Worm (Caenorhabditis elegans) whole organism, L4 larva: Measurements from ENCODE around the gene cox-17.
"Not testable (repeated sequence)": the region's sequence is repeated elsewhere in the genome, so short reads cannot be mapped to it uniquely, and the experiment has no call there.

Experiments
- F10B5.3 ChIP-seq: sonication (generic microtip); optimal IDR thresholded peaks from 2 replicates; lab custom pipeline; 2016; ENCODE audit warnings: mild to moderate bottlenecking, missing genetic modification characterization, missing compliant biosample characterization
- F26F4.8 ChIP-seq: fragments of 200-800 bp; sonication (Bioruptor generic); conservative IDR thresholded peaks from 2 replicates; pipeline ENCODE4 v1.3.6; 2022; ENCODE audit warnings: missing genetic modification characterization, missing compliant biosample characterization
- F37D6.2 ChIP-seq: sonication (generic microtip); optimal IDR thresholded peaks from 2 replicates; lab custom pipeline; 2016; ENCODE audit warnings: mild to moderate bottlenecking, missing genetic modification characterization, missing compliant biosample characterization
- F49E8.2 ChIP-seq: sonication (generic microtip); optimal IDR thresholded peaks from 2 replicates; lab custom pipeline; 2016; ENCODE audit warnings: missing compliant biosample characterization, mild to moderate bottlenecking, missing genetic modification characterization, borderline replicate concordance
- R02D3.7 ChIP-seq: fragments of 150-350 bp; sonication (generic microtip); optimal IDR thresholded peaks from 3 replicates; lab custom pipeline; 2014; ENCODE audit warnings: missing biosample characterization, missing genetic modification characterization
- Y105C5A.15 ChIP-seq: fragments of 200-800 bp; sonication (Bioruptor generic); IDR thresholded peaks from 2 replicates; pipeline ENCODE4 v1.3.6; 2022; ENCODE audit warnings: missing genetic modification characterization, missing compliant biosample characterization
- Y48G9A.11 ChIP-seq: fragments of 200-800 bp; sonication (Bioruptor generic); IDR thresholded peaks from 2 replicates; pipeline ENCODE4 v1.3.6; 2022; ENCODE audit warnings: missing genetic modification reagents, missing genetic modification characterization, missing compliant biosample characterization
- aha-1 ChIP-seq: fragments of 150-350 bp; peaks from one replicate; lab custom pipeline; 2014; ENCODE audit warnings: missing biosample characterization, missing genetic modification characterization
- arid-1 ChIP-seq: fragments of 200-800 bp; sonication (Bioruptor generic); conservative IDR thresholded peaks from 2 replicates; pipeline ENCODE4 v1.3.6; 2022; ENCODE audit warnings: missing genetic modification reagents, missing genetic modification characterization, missing compliant biosample characterization
- ceh-28 ChIP-seq: fragments of 150-350 bp; optimal IDR thresholded peaks from 2 replicates; lab custom pipeline; 2014; ENCODE audit warnings: missing biosample characterization, missing genetic modification reagents, missing genetic modification characterization
- ceh-44 ChIP-seq: fragments of 200-800 bp; sonication (Bioruptor generic); IDR thresholded peaks from 2 replicates; pipeline ENCODE4 v1.3.6; 2022; ENCODE audit warnings: missing genetic modification reagents, missing genetic modification characterization, missing compliant biosample characterization
- ctbp-1 ChIP-seq: fragments of 200-800 bp; sonication (Bioruptor generic); IDR thresholded peaks from 2 replicates; pipeline ENCODE4 v1.3.6; 2022; ENCODE audit warnings: missing genetic modification reagents, missing genetic modification characterization, missing compliant biosample characterization
- daf-12 ChIP-seq: fragments of 150-350 bp; optimal IDR thresholded peaks from 2 replicates; lab custom pipeline; 2014; ENCODE audit warnings: missing biosample characterization, missing genetic modification reagents, missing genetic modification characterization
- dmd-8 ChIP-seq: fragments of 200-800 bp; sonication (Bioruptor generic); IDR thresholded peaks from 2 replicates; pipeline ENCODE4 v1.3.6; 2022; ENCODE audit warnings: missing genetic modification characterization, missing compliant biosample characterization
- dpl-1 ChIP-seq: fragments of 150-350 bp; optimal IDR thresholded peaks from 2 replicates; lab custom pipeline; 2014; ENCODE audit warnings: missing biosample characterization, missing genetic modification reagents, missing genetic modification characterization
- dve-1 ChIP-seq: sonication (generic microtip); optimal IDR thresholded peaks from 2 replicates; lab custom pipeline; 2017; ENCODE audit warnings: antibody characterized with exemption, mild to moderate bottlenecking, missing genetic modification characterization, missing compliant biosample characterization; ENCODE audit not compliant: insufficient read depth
- egl-27 ChIP-seq: sonication (generic microtip); optimal IDR thresholded peaks from 3 replicates; lab custom pipeline; 2017; ENCODE audit warnings: missing biosample characterization, missing genetic modification reagents, missing genetic modification characterization
- egl-43 ChIP-seq: fragments of 200-800 bp; sonication (Bioruptor generic); IDR thresholded peaks from 2 replicates; pipeline ENCODE4 v1.3.6; 2022; ENCODE audit warnings: missing genetic modification reagents, missing genetic modification characterization, missing compliant biosample characterization
- fos-1 ChIP-seq: fragments of 150-350 bp; optimal IDR thresholded peaks from 2 replicates; lab custom pipeline; 2014; ENCODE audit warnings: missing biosample characterization, missing genetic modification characterization
- gei-8 ChIP-seq: fragments of 200-800 bp; sonication (Bioruptor generic); optimal IDR thresholded peaks from 2 replicates; lab custom pipeline; 2018; ENCODE audit warnings: mild to moderate bottlenecking, missing genetic modification characterization, missing compliant biosample characterization
- hlh-30 ChIP-seq: sonication (generic microtip); optimal IDR thresholded peaks from 2 replicates; lab custom pipeline; 2017; ENCODE audit warnings: antibody characterized with exemption, mild to moderate bottlenecking, missing genetic modification characterization, missing compliant biosample characterization; ENCODE audit not compliant: insufficient read depth
- hmg-1.1 ChIP-seq: fragments of 200-800 bp; sonication (Bioruptor generic); IDR thresholded peaks from 2 replicates; pipeline ENCODE4 v1.3.6; 2022; ENCODE audit warnings: missing genetic modification reagents, missing genetic modification characterization, missing compliant biosample characterization
- lim-7 ChIP-seq: fragments of 200-800 bp; sonication (Bioruptor generic); IDR thresholded peaks from 2 replicates; pipeline ENCODE4 v1.3.6; 2022; ENCODE audit warnings: missing genetic modification characterization, missing compliant biosample characterization
- lin-38 ChIP-seq: fragments of 200-800 bp; sonication (Bioruptor generic); IDR thresholded peaks from 2 replicates; pipeline ENCODE4 v1.3.6; 2022; ENCODE audit warnings: missing genetic modification reagents, missing genetic modification characterization, missing compliant biosample characterization
- lir-3 ChIP-seq: sonication (generic microtip); optimal IDR thresholded peaks from 2 replicates; lab custom pipeline; 2016; ENCODE audit warnings: mild to moderate bottlenecking, missing genetic modification characterization, missing compliant biosample characterization
- mdt-29 ChIP-seq: fragments of 200-800 bp; sonication (Bioruptor generic); IDR thresholded peaks from 2 replicates; pipeline ENCODE4 v1.3.6; 2022; ENCODE audit warnings: missing genetic modification reagents, missing genetic modification characterization, missing compliant biosample characterization
- mxl-2 ChIP-seq: fragments of 200-800 bp; sonication (Bioruptor generic); conservative IDR thresholded peaks from 2 replicates; pipeline ENCODE4 v1.3.6; 2022; ENCODE audit warnings: missing genetic modification reagents, missing genetic modification characterization, missing compliant biosample characterization
- mxl-3 ChIP-seq: fragments of 200-800 bp; sonication (Bioruptor generic); optimal IDR thresholded peaks from 2 replicates; lab custom pipeline; 2018; ENCODE audit warnings: mild to moderate bottlenecking, missing genetic modification characterization, missing compliant biosample characterization
- nhr-111 ChIP-seq: fragments of 200-800 bp; sonication (Bioruptor generic); optimal IDR thresholded peaks from 2 replicates; lab custom pipeline; 2018; ENCODE audit warnings: mild to moderate bottlenecking, missing genetic modification characterization, missing compliant biosample characterization
- nhr-41 ChIP-seq: fragments of 200-800 bp; sonication (Bioruptor generic); IDR thresholded peaks from 2 replicates; pipeline ENCODE4 v1.3.6; 2022; ENCODE audit warnings: missing genetic modification reagents, missing genetic modification characterization, missing compliant biosample characterization
- nhr-76 ChIP-seq: fragments of 150-350 bp; optimal IDR thresholded peaks from 2 replicates; lab custom pipeline; 2014; ENCODE audit warnings: missing biosample characterization, missing genetic modification characterization
- nhr-77 ChIP-seq: fragments of 150-350 bp; optimal IDR thresholded peaks from 2 replicates; lab custom pipeline; 2014; ENCODE audit warnings: missing biosample characterization, missing genetic modification characterization
- pha-4 ChIP-seq, 2 experiments: fragments of 150-350 bp in 1 of 2; fragments of 200-800 bp in 1 of 2; sonication (Bioruptor generic) in 1 of 2; IDR thresholded peaks in 1 of 2; optimal IDR thresholded peaks in 1 of 2; 2 replicates each; pipeline versions ENCODE4 v1.3.6 to Lab custom; 2014 to 2022; ENCODE audit warnings: missing genetic modification characterization in 2 of 2, missing genetic modification reagents in 2 of 2, missing biosample characterization in 1 of 2, missing compliant biosample characterization in 1 of 2
- php-3 ChIP-seq: fragments of 200-800 bp; sonication (Bioruptor generic); IDR thresholded peaks from 2 replicates; pipeline ENCODE4 v1.3.6; 2022; ENCODE audit warnings: missing genetic modification reagents, missing genetic modification characterization, missing compliant biosample characterization
- set-16 ChIP-seq: fragments of 200-800 bp; sonication (Bioruptor generic); IDR thresholded peaks from 2 replicates; pipeline ENCODE4 v1.3.6; 2022; ENCODE audit warnings: missing genetic modification reagents, missing genetic modification characterization, missing compliant biosample characterization
- spr-3 ChIP-seq: fragments of 200-800 bp; sonication (Bioruptor generic); optimal IDR thresholded peaks from 2 replicates; lab custom pipeline; 2018; ENCODE audit warnings: mild to moderate bottlenecking, missing genetic modification characterization, missing compliant biosample characterization
- tra-1 ChIP-seq: fragments of 200-800 bp; sonication (Bioruptor generic); IDR thresholded peaks from 2 replicates; pipeline ENCODE4 v1.3.6; 2022; ENCODE audit warnings: missing genetic modification reagents, missing genetic modification characterization, missing compliant biosample characterization
- unc-62 ChIP-seq, 3 experiments: fragments of 150-350 bp in 1 of 3; sonication (generic microtip); optimal IDR thresholded peaks in 2 of 3; peaks in 1 of 3; 1 replicate in 1 of 3; 2 replicates in 2 of 3; lab custom pipeline; 2014 to 2017; ENCODE audit warnings: missing biosample characterization in 3 of 3, missing genetic modification characterization in 3 of 3, missing genetic modification reagents in 3 of 3, missing genotype in 1 of 3
- zag-1 ChIP-seq: fragments of 150-350 bp; optimal IDR thresholded peaks from 2 replicates; lab custom pipeline; 2014; ENCODE audit warnings: missing biosample characterization, missing genetic modification characterization

Gene cox-17

DNA sequence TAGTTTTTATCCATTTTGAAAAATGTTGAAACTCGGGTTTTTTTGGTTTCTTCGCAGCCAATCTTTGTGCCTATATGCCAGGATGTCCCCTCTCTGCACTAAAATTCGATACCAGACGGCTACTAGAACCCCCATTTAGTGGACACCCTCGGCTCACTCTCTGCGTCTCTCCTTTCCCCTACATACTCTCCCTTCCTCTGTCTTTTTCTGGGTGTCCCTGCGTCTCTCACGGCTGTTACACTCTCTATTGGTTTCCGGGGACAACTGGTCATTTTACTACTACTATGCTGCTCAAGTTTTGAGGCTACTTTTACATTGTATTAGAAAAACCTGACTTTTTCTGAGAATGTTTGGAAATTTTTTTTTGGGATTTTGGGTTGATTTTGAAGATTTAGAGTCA is 29.6 kb downstream of the cox-17 start:
- TF ChIP-seq nhr-41: no peak
- no peak for TF ChIP-seq nhr-77
- TF ChIP-seq unc-62 (GFP tag; optimal IDR thresholded peaks at IDR 0.05 in 1 of 2; lab: Kevin White, UChicago): peak in 1 of 2 experiments; percentile 67
- TF ChIP-seq unc-62 (tag; optimal IDR thresholded peaks at IDR 0.05; lab: Kevin White, UChicago): no peak
- TF ChIP-seq hmg-1.1 (GFP tag; lab: Robert Waterston, UW): peak; percentile 62

DNA sequence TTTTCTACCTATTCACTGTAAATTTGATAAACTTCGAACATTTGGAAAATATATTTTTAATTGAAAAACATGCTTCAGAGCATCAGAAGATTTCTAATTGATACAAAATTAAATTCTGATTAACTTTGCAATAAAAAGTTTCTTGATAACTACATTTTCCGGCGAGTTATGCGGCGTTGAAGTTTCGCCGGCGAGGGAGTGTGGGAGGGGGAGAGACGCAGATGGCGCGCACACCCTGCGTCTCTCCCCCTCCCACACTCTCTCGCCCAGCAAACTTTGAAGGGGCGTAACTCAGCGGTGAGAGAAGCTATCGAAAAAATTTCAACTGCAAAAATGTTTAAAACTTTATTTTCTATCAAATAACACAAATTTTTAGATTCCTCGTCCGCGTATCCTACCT is 31.7 kb downstream of the cox-17 start:
- peak; percentile 62 for TF ChIP-seq set-16
- TF ChIP-seq zag-1 (tag; lab: Kevin White, UChicago): no peak

DNA sequence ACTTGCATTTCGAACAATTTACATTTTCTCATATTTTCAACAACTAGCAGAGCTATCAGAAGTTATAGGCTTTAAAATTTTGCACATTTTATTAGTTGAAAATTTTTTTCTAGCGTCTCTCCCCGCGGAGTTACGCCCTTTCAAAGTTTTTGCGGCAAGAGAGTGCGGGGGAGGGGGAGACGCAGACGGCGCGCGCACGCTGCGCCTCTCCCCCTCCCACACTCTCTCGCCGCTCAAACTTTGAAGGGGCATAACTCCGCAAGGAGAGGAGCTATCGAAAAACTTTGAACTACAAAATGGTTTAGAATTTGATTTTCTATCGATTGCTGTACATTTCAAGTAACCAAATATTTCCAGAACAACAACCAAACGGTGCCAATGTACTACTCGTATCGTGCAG is 36.2 kb downstream of the cox-17 start:
- TF ChIP-seq gei-8 (GFP tag; lab: Kevin White, UChicago) (no peak), set-16 (peak; percentile 82), egl-27 (no peak), mdt-29 (GFP tag; lab: Robert Waterston, UW) (no peak), F37D6.2 (tag; lab: Kevin White, UChicago) (no peak)

DNA sequence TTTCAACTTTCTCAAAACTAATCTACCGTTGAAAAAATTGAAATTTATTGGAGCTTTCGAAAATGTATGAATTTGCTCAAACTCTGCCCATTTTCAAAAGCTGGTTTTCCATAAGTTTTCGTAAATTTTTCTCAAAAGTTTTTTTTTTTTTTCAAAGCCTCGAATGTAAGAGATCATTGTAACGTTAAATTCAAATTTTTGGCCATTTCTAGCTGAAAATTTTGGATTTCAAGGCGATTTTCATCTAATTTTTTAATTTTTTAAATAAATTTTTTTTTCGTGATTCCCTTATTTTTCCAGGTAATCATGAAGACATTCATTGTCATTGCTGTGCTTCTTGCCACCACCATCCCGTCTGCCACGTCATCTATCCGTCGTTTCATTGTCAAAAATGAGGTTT is 39.3 kb downstream of the cox-17 start, which contains the start of gene hpo-38:
hpo-38 (plus strand) TSS at position 301 of the 400 bp plus-strand sequence.
- TF ChIP-seq ceh-44 (GFP tag; lab: Robert Waterston, UW) (no peak), Y48G9A.11 (GFP tag; lab: Robert Waterston, UW) (no peak), arid-1 (GFP tag; lab: Robert Waterston, UW) (no peak), nhr-111 (no peak)
- TF ChIP-seq, all 104 proteins: peak for 0

DNA sequence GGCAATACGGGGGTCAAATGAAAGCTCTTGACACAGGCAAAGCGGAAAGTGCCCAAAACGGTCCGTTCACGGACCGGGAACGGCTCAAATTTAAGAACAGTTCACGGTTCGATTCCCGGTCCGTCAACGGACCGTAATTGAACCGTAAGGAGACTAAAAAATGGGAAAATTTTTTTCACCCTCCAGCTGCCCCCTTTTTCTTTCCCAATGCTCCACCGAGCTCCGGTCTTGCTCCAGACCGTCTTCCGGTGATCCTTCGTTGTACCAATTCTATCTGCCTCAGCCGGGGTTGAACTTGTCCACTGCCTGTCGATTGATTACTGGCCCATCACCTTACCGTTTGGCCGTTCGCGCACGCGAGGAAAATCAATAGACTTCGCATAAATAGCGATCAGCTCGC is 42.1 kb downstream of the cox-17 start:
- TF ChIP-seq dmd-8 (GFP tag; lab: Robert Waterston, UW) (peak; percentile 84), ctbp-1 (GFP tag; lab: Robert Waterston, UW) (0 out of 2 replicates have a peak, but pooled peaks have one; percentile 45), mdt-29 (GFP tag; lab: Robert Waterston, UW) (0 out of 2 replicates have a peak, but pooled peaks have one; percentile 46), arid-1 (GFP tag; lab: Robert Waterston, UW) (0 out of 2 replicates have a peak, but pooled peaks have one; percentile 17), egl-43 (GFP tag; lab: Robert Waterston, UW) (peak; percentile 81), php-3 (GFP tag; lab: Robert Waterston, UW) (peak; percentile 63; the same call in 1 of the 2 replicates), pha-4 (GFP tag; IDR thresholded peaks at IDR 0.05; lab: Robert Waterston, UW) (peak; percentile 76; the same call in 1 of the 2 replicates), mxl-2 (GFP tag; lab: Robert Waterston, UW) (0 out of 2 replicates have a peak, but pooled peaks have one; percentile 34), Y48G9A.11 (GFP tag; lab: Robert Waterston, UW) (peak; percentile 72), lim-7 (GFP tag; lab: Robert Waterston, UW) (0 out of 2 replicates have a peak, but pooled peaks have one; percentile 48), lin-38 (peak; percentile 71), set-16 (peak; percentile 39), F26F4.8 (GFP tag; lab: Robert Waterston, UW) (0 out of 2 replicates have a peak, but pooled peaks have one; percentile 49), tra-1 (GFP tag; lab: Robert Waterston, UW) (0 out of 2 replicates have a peak, but pooled peaks have one; percentile 18), Y105C5A.15 (GFP tag; lab: Robert Waterston, UW) (peak; percentile 58; the same call in 1 of the 2 replicates)
- not testable (repeated sequence) for TF ChIP-seq pha-4 (tag; optimal IDR thresholded peaks at IDR 0.05; lab: Kevin White, UChicago)
- TF ChIP-seq, all 104 proteins: peak for 15; not testable (repeated sequence) for 89

DNA sequence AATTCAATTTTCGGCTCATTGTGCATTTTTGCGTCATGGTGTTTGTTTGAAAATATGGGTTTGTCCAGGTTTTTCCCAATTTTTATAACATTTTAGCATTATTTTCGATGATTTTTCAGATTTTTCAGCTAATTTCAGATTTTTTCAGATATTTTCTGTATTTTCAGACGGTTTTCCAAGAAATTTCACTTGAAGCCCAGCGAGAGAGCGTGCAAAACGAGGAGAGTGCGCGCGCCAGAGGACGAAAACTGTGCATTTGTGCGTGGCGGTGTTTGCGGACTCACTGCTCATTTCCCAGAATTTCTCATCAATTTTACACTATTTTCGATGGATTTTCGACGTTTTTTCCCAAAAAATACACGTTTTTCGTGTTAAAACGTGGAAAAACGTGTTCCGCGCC is 44.3 kb downstream of the cox-17 start:
- TF ChIP-seq fos-1 (tag; lab: Kevin White, UChicago) (no peak), lir-3 (no peak), dve-1 (tag; lab: Kevin White, UChicago) (peak; percentile 32), nhr-76 (tag; lab: Kevin White, UChicago) (no peak), daf-12 (no peak), ctbp-1 (GFP tag; lab: Robert Waterston, UW) (no peak), ceh-28 (tag; lab: Kevin White, UChicago) (no peak), dpl-1 (GFP tag; lab: Kevin White, UChicago) (peak; percentile 57), F49E8.2 (tag; lab: Kevin White, UChicago) (peak; percentile 61), R02D3.7 (no peak), hlh-30 (tag; lab: Kevin White, UChicago) (no peak), F10B5.3 (tag; lab: Kevin White, UChicago) (no peak), unc-62 (GFP tag; optimal IDR thresholded peaks at IDR 0.05 in 1 of 2; lab: Kevin White, UChicago) (peak in 1 of 2 experiments; percentile 95), unc-62 (tag; optimal IDR thresholded peaks at IDR 0.05; lab: Kevin White, UChicago) (no peak), mxl-3 (GFP tag; lab: Kevin White, UChicago) (no peak), mdt-29 (GFP tag; lab: Robert Waterston, UW) (no peak), aha-1 (tag; lab: Kevin White, UChicago) (peak; percentile 5), spr-3 (GFP tag; lab: Kevin White, UChicago) (peak; percentile 36)
